Worm (Caenorhabditis elegans) whole organism, L4/young adult: ENCODE data around the gene C08E8.9.

Experiments
- W03F9.2 ChIP-seq: fragments of 150-350 bp; optimal IDR thresholded peaks from 2 replicates; lab custom pipeline; 2014; ENCODE audit warnings: missing biosample characterization, missing genetic modification characterization
- dao-5 ChIP-seq: sonication (generic microtip); optimal IDR thresholded peaks from 2 replicates; lab custom pipeline; 2016; ENCODE audit warnings: missing genotype, missing genetic modification characterization, moderate library complexity, missing compliant biosample characterization
- him-1 ChIP-seq: sonication (generic microtip); optimal IDR thresholded peaks from 2 replicates; lab custom pipeline; 2016; ENCODE audit warnings: missing genotype, missing genetic modification reagents, missing genetic modification characterization, missing compliant biosample characterization

C08E8.9 gene

ce11 chrV:18364558-18364957 is at the start of gene C08E8.9:
Gene C08E8.9, plus strand, starts transcription at chrV:18364858.
- no peak for TF ChIP-seq W03F9.2 (tag; lab: Kevin White, UChicago)
- TF ChIP-seq dao-5 (tag; lab: Kevin White, UChicago) = no peak
- no peak for TF ChIP-seq him-1 (tag; lab: Kevin White, UChicago)

- TF ChIP-seq him-1 (tag; lab: Kevin White, UChicago) = no peak
- no peak for TF ChIP-seq dao-5 (tag; lab: Kevin White, UChicago)
- no peak for TF ChIP-seq W03F9.2 (tag; lab: Kevin White, UChicago)
These were observed 46.3 kb upstream of the C08E8.9 start, which contains the start of gene fbxb-119 for ce11 chrV:18318312-18318711. Gene fbxb-119, plus strand, starts transcription at chrV:18318612.

ce11 chrV:18323231-18323630 is 41.4 kb upstream of the C08E8.9 start, which contains the start of gene B0462.5:
Gene B0462.5, minus strand, starts transcription at chrV:18323331.
- TF ChIP-seq W03F9.2 (tag; lab: Kevin White, UChicago) (no peak), dao-5 (tag; lab: Kevin White, UChicago) (no peak), him-1 (tag; lab: Kevin White, UChicago) (no peak)

ce11 chrV:18324525-18324924 is 40.1 kb upstream of the C08E8.9 start:
- TF ChIP-seq him-1 (tag; lab: Kevin White, UChicago) (no peak), dao-5 (tag; lab: Kevin White, UChicago) (no peak), W03F9.2 (tag; lab: Kevin White, UChicago) (no peak)

ce11 chrV:18331086-18331485 is 33.6 kb upstream of the C08E8.9 start, which contains the start of gene B0462.4:
Gene B0462.4, minus strand, starts transcription at chrV:18331186.
- TF ChIP-seq dao-5 (tag; lab: Kevin White, UChicago) = no peak
- no peak for TF ChIP-seq W03F9.2 (tag; lab: Kevin White, UChicago)
- no peak for TF ChIP-seq him-1 (tag; lab: Kevin White, UChicago)

- no peak for TF ChIP-seq him-1 (tag; lab: Kevin White, UChicago)
- no peak for TF ChIP-seq W03F9.2 (tag; lab: Kevin White, UChicago)
- no peak for TF ChIP-seq dao-5 (tag; lab: Kevin White, UChicago)
These were observed 27.0 kb upstream of the C08E8.9 start for ce11 chrV:18337643-18338042.

- no peak for TF ChIP-seq him-1 (tag; lab: Kevin White, UChicago)
These were observed 24.9 kb upstream of the C08E8.9 start, which contains the start of gene C08E8.10 for ce11 chrV:18339807-18340206. Gene C08E8.10, minus strand, starts transcription at chrV:18339907.

- TF ChIP-seq him-1 (tag; lab: Kevin White, UChicago) (no peak), W03F9.2 (tag; lab: Kevin White, UChicago) (no peak), dao-5 (tag; lab: Kevin White, UChicago) (no peak)
These were observed 20.5 kb upstream of the C08E8.9 start for ce11 chrV:18344194-18344593.

- TF ChIP-seq dao-5 (tag; lab: Kevin White, UChicago) (no peak), him-1 (tag; lab: Kevin White, UChicago) (no peak), W03F9.2 (tag; lab: Kevin White, UChicago) (peak; percentile 7)
These were observed 18.6 kb upstream of the C08E8.9 start for ce11 chrV:18346080-18346479.

- TF ChIP-seq W03F9.2 (tag; lab: Kevin White, UChicago) = no peak
- no peak for TF ChIP-seq him-1 (tag; lab: Kevin White, UChicago)
- TF ChIP-seq dao-5 (tag; lab: Kevin White, UChicago) = no peak
These were observed 14.6 kb upstream of the C08E8.9 start, which contains the start of gene C08E8.3 for ce11 chrV:18350046-18350445. Gene C08E8.3, plus strand, starts transcription at chrV:18350129.

- no peak for TF ChIP-seq W03F9.2 (tag; lab: Kevin White, UChicago)
- no peak for TF ChIP-seq him-1 (tag; lab: Kevin White, UChicago)
- TF ChIP-seq dao-5 (tag; lab: Kevin White, UChicago) = no peak
These were observed 13.9 kb upstream of the C08E8.9 start, which contains the start of gene C08E8.11 for ce11 chrV:18350721-18351120. Gene C08E8.11, plus strand, starts transcription at chrV:18351021.

- TF ChIP-seq W03F9.2 (tag; lab: Kevin White, UChicago) = no peak
- no peak for TF ChIP-seq dao-5 (tag; lab: Kevin White, UChicago)
- no peak for TF ChIP-seq him-1 (tag; lab: Kevin White, UChicago)
These were observed 10.4 kb upstream of the C08E8.9 start for ce11 chrV:18354299-18354698.

- no peak for TF ChIP-seq dao-5 (tag; lab: Kevin White, UChicago)
- TF ChIP-seq him-1 (tag; lab: Kevin White, UChicago) = no peak
- no peak for TF ChIP-seq W03F9.2 (tag; lab: Kevin White, UChicago)
These were observed 8.9 kb upstream of the C08E8.9 start, which contains the start of gene C08E8.2 for ce11 chrV:18355742-18356141. Gene C08E8.2, minus strand, starts transcription at chrV:18355842.

ce11 chrV:18359888-18360287 is 4.8 kb upstream of the C08E8.9 start, which contains the start of gene C08E8.5:
Gene C08E8.5, minus strand, starts transcription at chrV:18359988.
- TF ChIP-seq dao-5 (tag; lab: Kevin White, UChicago) (no peak), W03F9.2 (tag; lab: Kevin White, UChicago) (no peak), him-1 (tag; lab: Kevin White, UChicago) (no peak)
